Worm (Caenorhabditis elegans) whole organism, early embryonic: Measurements from ENCODE around the gene B0228.1.

Experiments used
- B0310.2 ChIP-seq: sonication (generic microtip); optimal IDR thresholded peaks from 2 replicates; lab custom pipeline; 2016; ENCODE audit warnings: mild to moderate bottlenecking, missing genetic modification characterization, missing compliant biosample characterization
- F13C5.2 ChIP-seq: sonication (generic microtip); optimal IDR thresholded peaks from 2 replicates; lab custom pipeline; 2017; ENCODE audit warnings: mild to moderate bottlenecking, missing genetic modification characterization, inconsistent platforms, missing compliant biosample characterization
- aly-1 ChIP-seq: sonication (generic microtip); optimal IDR thresholded peaks from 2 replicates; lab custom pipeline; 2016; ENCODE audit warnings: missing genetic modification characterization, missing compliant biosample characterization
- ama-1 ChIP-seq: fragments of 150-350 bp; optimal IDR thresholded peaks from 2 replicates; lab custom pipeline; 2014
- ceh-13 ChIP-seq: fragments of 200-800 bp; sonication (Bioruptor generic); optimal IDR thresholded peaks from 2 replicates; lab custom pipeline; 2018; ENCODE audit warnings: mild to moderate bottlenecking, missing genetic modification characterization, missing compliant biosample characterization
- ceh-36 ChIP-seq: sonication (generic microtip); optimal IDR thresholded peaks from 2 replicates; lab custom pipeline; 2016; ENCODE audit warnings: missing genetic modification characterization, inconsistent platforms, missing compliant biosample characterization
- ets-7 ChIP-seq: sonication (generic microtip); optimal IDR thresholded peaks from 2 replicates; lab custom pipeline; 2016; ENCODE audit warnings: missing genotype, missing genetic modification characterization, missing compliant biosample characterization
- flt-1 ChIP-seq: fragments of 200-800 bp; sonication (Bioruptor generic); IDR thresholded peaks from 2 replicates; pipeline ENCODE4 v1.3.6; 2022; ENCODE audit warnings: missing genetic modification characterization, missing compliant biosample characterization
- hmbx-1 ChIP-seq: sonication (generic microtip); optimal IDR thresholded peaks from 2 replicates; lab custom pipeline; 2016; ENCODE audit warnings: mild to moderate bottlenecking, missing genetic modification characterization, missing compliant biosample characterization
- hmg-4 ChIP-seq: fragments of 200-800 bp; sonication (Bioruptor generic); optimal IDR thresholded peaks from 2 replicates; lab custom pipeline; 2018; ENCODE audit warnings: mild to moderate bottlenecking, missing genetic modification characterization, missing compliant biosample characterization
- hnd-1 ChIP-seq: sonication (generic microtip); optimal IDR thresholded peaks from 2 replicates; lab custom pipeline; 2016; ENCODE audit warnings: missing genetic modification characterization, missing compliant biosample characterization
- pes-1 ChIP-seq: fragments of 200-800 bp; sonication (Bioruptor generic); IDR thresholded peaks from 2 replicates; pipeline ENCODE4 v1.3.6; 2022; ENCODE audit warnings: missing genetic modification reagents, missing genetic modification characterization, missing compliant biosample characterization
- scrt-1 ChIP-seq: fragments of 200-800 bp; sonication (Bioruptor generic); IDR thresholded peaks from 2 replicates; pipeline ENCODE4 v1.3.6; 2022; ENCODE audit warnings: missing genetic modification characterization, missing compliant biosample characterization
- sea-1 ChIP-seq: fragments of 200-800 bp; sonication (Bioruptor generic); conservative IDR thresholded peaks from 2 replicates; pipeline ENCODE4 v1.3.6; 2022; ENCODE audit warnings: missing genetic modification characterization, missing compliant biosample characterization
- tbx-11 ChIP-seq: fragments of 200-800 bp; sonication (Bioruptor generic); IDR thresholded peaks from 2 replicates; pipeline ENCODE4 v1.3.6; 2022; ENCODE audit warnings: missing genetic modification characterization, missing compliant biosample characterization
- tbx-37 ChIP-seq: fragments of 200-800 bp; sonication (Bioruptor generic); conservative IDR thresholded peaks from 2 replicates; pipeline ENCODE4 v1.3.6; 2022; ENCODE audit warnings: missing genetic modification reagents, missing genetic modification characterization, missing compliant biosample characterization
- tra-4 ChIP-seq: sonication (generic microtip); optimal IDR thresholded peaks from 2 replicates; lab custom pipeline; 2017; ENCODE audit warnings: missing genetic modification characterization, missing compliant biosample characterization

B0228.1 gene

ce11 chrII:7772411-7772810 lies 17.3 kb downstream of the B0228.1 start, which contains the start of gene C06A8.6:
Gene C06A8.6, plus strand, starts transcription at chrII:7772499.
- no peak for TF ChIP-seq pes-1 (GFP tag; lab: Robert Waterston, UW)
- TF ChIP-seq ceh-36 (tag; lab: Kevin White, UChicago): no peak
- no peak for TF ChIP-seq hnd-1 (tag; lab: Kevin White, UChicago)
- TF ChIP-seq hmbx-1 (tag; lab: Kevin White, UChicago): no peak
- TF ChIP-seq flt-1 (GFP tag; lab: Robert Waterston, UW): no peak
- no peak for TF ChIP-seq aly-1 (tag; lab: Kevin White, UChicago)
- no peak for TF ChIP-seq ama-1
- no peak for TF ChIP-seq hmg-4
- TF ChIP-seq scrt-1 (GFP tag; lab: Robert Waterston, UW): no peak

DNA sequence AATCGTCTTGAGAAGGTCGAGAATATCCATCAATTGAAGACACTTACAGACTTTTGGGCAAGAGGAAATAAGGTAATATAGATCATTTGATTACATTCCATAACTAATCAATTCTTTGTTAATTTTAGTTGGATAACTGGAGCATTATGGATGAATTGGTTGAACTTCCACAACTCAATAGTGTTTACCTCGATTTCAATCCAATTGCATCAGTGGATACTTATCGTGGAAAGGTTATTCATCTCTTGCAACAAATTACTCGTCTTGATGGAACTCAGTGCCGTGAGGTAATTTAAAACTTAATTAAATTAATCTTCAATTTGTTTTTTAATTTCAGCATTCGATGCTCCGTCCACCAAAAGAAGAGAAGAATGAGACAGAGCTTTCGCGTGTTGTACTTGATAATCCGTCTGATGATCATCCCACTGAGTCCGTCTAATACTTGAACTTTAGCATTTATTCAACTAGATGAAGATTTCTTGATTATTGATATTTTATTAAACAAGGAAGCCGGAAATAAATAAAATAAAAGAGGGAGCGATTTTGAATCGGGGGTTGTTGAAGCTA lies 18.4 kb downstream of the B0228.1 start:
- TF ChIP-seq F13C5.2 (tag; lab: Kevin White, UChicago): no peak
- TF ChIP-seq ets-7: no peak

ce11 chrII:7776232-7776631 lies 21.1 kb downstream of the B0228.1 start:
- TF ChIP-seq hnd-1 (tag; lab: Kevin White, UChicago) (no peak), pes-1 (GFP tag; lab: Robert Waterston, UW) (no peak)

DNA sequence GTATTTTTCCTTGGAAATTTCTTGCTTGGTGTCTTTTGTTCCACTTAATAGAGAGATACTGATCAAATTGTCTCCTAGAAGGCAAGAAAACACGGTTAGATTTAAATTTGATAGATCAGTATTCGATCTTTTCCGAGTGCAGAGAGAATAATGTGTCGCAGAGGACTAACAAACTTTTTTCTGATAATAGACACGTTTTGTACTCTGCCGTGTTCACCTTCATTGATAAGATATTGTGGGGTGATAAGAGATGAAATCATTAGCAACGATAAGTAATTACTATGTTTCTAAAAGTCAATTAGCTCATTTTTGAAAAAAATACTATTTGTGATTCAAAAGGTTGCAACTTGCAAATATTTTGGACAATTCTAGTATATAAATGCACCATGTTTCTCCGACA lies 21.6 kb downstream of the B0228.1 start:
- no peak for TF ChIP-seq aly-1 (tag; lab: Kevin White, UChicago)
- no peak for TF ChIP-seq hmbx-1 (tag; lab: Kevin White, UChicago)
- no peak for TF ChIP-seq tbx-37
- no peak for TF ChIP-seq tbx-11
- no peak for TF ChIP-seq tra-4
- no peak for TF ChIP-seq ets-7
- TF ChIP-seq F13C5.2 (tag; lab: Kevin White, UChicago): no peak
- no peak for TF ChIP-seq pes-1 (GFP tag; lab: Robert Waterston, UW)
- TF ChIP-seq B0310.2 (tag; lab: Kevin White, UChicago): no peak
- TF ChIP-seq scrt-1 (GFP tag; lab: Robert Waterston, UW): no peak
- no peak for TF ChIP-seq sea-1
- TF ChIP-seq ceh-36 (tag; lab: Kevin White, UChicago): no peak
- no peak for TF ChIP-seq ceh-13 (GFP tag; lab: Kevin White, UChicago)
- TF ChIP-seq ama-1: no peak
- no peak for TF ChIP-seq hmg-4

ce11 chrII:7777320-7777978 lies 22.3 kb downstream of the B0228.1 start, which contains the start of gene mthf-1:
Gene mthf-1, minus strand, starts transcription at chrII:7777823.
- TF ChIP-seq ceh-36 (tag; lab: Kevin White, UChicago) (no peak), sea-1 (no peak), tbx-11 (no peak), ama-1 (no peak), B0310.2 (tag; lab: Kevin White, UChicago) (no peak), pes-1 (GFP tag; lab: Robert Waterston, UW) (no peak), ets-7 (no peak), tra-4 (no peak), hnd-1 (tag; lab: Kevin White, UChicago) (no peak), ceh-13 (GFP tag; lab: Kevin White, UChicago) (no peak), aly-1 (tag; lab: Kevin White, UChicago) (no peak), scrt-1 (GFP tag; lab: Robert Waterston, UW) (no peak), hmbx-1 (tag; lab: Kevin White, UChicago) (no peak), hmg-4 (no peak), tbx-37 (no peak), F13C5.2 (tag; lab: Kevin White, UChicago) (no peak), flt-1 (GFP tag; lab: Robert Waterston, UW) (no peak)

DNA sequence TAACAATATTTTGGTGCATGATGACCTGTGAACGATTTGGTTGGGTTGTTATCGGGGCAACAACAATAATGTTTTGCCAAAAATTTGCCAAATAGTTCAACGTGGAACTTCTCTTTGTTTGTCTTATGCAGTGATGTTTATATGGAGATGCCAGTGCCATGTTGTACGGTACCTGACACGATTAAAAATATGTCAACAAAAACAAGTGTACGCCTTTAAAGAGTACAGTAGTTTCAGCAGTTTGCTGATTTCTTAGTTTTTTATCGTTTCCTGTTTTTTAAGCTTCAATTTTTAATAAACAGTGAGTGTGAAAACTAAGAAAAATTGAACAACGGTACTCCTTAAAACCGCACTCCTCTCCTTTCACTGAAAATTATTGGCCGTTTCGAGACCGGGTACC lies 23.1 kb downstream of the B0228.1 start:
- TF ChIP-seq aly-1 (tag; lab: Kevin White, UChicago) (no peak), ama-1 (no peak), tra-4 (no peak), hmbx-1 (tag; lab: Kevin White, UChicago) (no peak), hnd-1 (tag; lab: Kevin White, UChicago) (no peak), ceh-13 (GFP tag; lab: Kevin White, UChicago) (no peak), scrt-1 (GFP tag; lab: Robert Waterston, UW) (no peak), sea-1 (no peak), tbx-11 (no peak), pes-1 (GFP tag; lab: Robert Waterston, UW) (no peak), tbx-37 (no peak), ceh-36 (tag; lab: Kevin White, UChicago) (no peak), B0310.2 (tag; lab: Kevin White, UChicago) (no peak), F13C5.2 (tag; lab: Kevin White, UChicago) (no peak), hmg-4 (no peak), ets-7 (no peak)

- TF ChIP-seq sea-1 (no peak), F13C5.2 (tag; lab: Kevin White, UChicago) (no peak), hmbx-1 (tag; lab: Kevin White, UChicago) (no peak), flt-1 (GFP tag; lab: Robert Waterston, UW) (no peak), hmg-4 (no peak), ceh-13 (GFP tag; lab: Kevin White, UChicago) (no peak), ceh-36 (tag; lab: Kevin White, UChicago) (no peak), hnd-1 (tag; lab: Kevin White, UChicago) (no peak), tra-4 (no peak), tbx-11 (no peak), ets-7 (no peak), tbx-37 (no peak)
These were observed 26.0 kb downstream of the B0228.1 start, which contains the start of the genes snpc-1.1 and spdl-1 for ce11 chrII:7781102-7781616. Gene snpc-1.1, minus strand, starts transcription at chrII:7781301. Gene spdl-1, plus strand, starts transcription at chrII:7781566.
